Fruit fly (Drosophila melanogaster) whole organism, embryonic: ENCODE data around the gene CG31636.
A peak's percentile ranks its signal among the peaks of the same experiment; 100 is the strongest.

ENCODE experiments used
- Atf6 ChIP-seq: fragments of 200-800 bp; sonication (Bioruptor generic); IDR thresholded peaks from 2 replicates; pipeline ENCODE4 v1.3.6; 2022; ENCODE audit warnings: missing biosample characterization, missing genetic modification characterization
- CG10209 ChIP-seq: fragments of 200-800 bp; sonication (Bioruptor generic); optimal IDR thresholded peaks from 3 replicates; lab custom pipeline; 2017; ENCODE audit warnings: missing biosample characterization, mild to moderate bottlenecking, missing genetic modification characterization, missing genetic modification reagents
- CG10274 ChIP-seq: fragments of 200-800 bp; sonication (Bioruptor generic); optimal IDR thresholded peaks from 3 replicates; lab custom pipeline; 2017; ENCODE audit warnings: missing biosample characterization, mild to moderate bottlenecking, missing genetic modification characterization
- CG10543 ChIP-seq: fragments of 200-800 bp; sonication (Bioruptor generic); optimal IDR thresholded peaks from 3 replicates; lab custom pipeline; 2017; ENCODE audit warnings: missing biosample characterization, mild to moderate bottlenecking, missing genetic modification characterization, moderate library complexity
- CG11504 ChIP-seq: fragments of 200-800 bp; sonication (Bioruptor generic); optimal IDR thresholded peaks from 3 replicates; lab custom pipeline; 2019; ENCODE audit warnings: missing biosample characterization, mild to moderate bottlenecking, missing genetic modification characterization, moderate library complexity
- CG1792 ChIP-seq: fragments of 200-800 bp; sonication (Bioruptor generic); optimal IDR thresholded peaks from 2 replicates; lab custom pipeline; 2016; ENCODE audit warnings: missing biosample characterization, missing genetic modification characterization
- CG31224 ChIP-seq: fragments of 200-800 bp; sonication (Bioruptor generic); IDR thresholded peaks from 2 replicates; pipeline ENCODE4 v1.3.6; 2022; ENCODE audit warnings: missing biosample characterization, missing genetic modification characterization
- CG31441 ChIP-seq: fragments of 200-800 bp; sonication (Bioruptor generic); IDR thresholded peaks from 2 replicates; pipeline ENCODE4 v1.3.6; 2022; ENCODE audit warnings: missing biosample characterization, missing genetic modification characterization
- CG34376 ChIP-seq: fragments of 200-800 bp; sonication (Bioruptor generic); optimal IDR thresholded peaks from 2 replicates; lab custom pipeline; 2018; ENCODE audit warnings: missing biosample characterization, mild to moderate bottlenecking, missing genetic modification characterization
- CG4282 ChIP-seq: fragments of 200-800 bp; sonication (Bioruptor generic); optimal IDR thresholded peaks from 2 replicates; lab custom pipeline; 2016; ENCODE audit warnings: missing biosample characterization, missing genetic modification characterization
- CG4424 ChIP-seq: fragments of 200-800 bp; sonication (Bioruptor generic); optimal IDR thresholded peaks from 3 replicates; lab custom pipeline; 2016; ENCODE audit warnings: missing biosample characterization, missing genetic modification characterization
- CG6813 ChIP-seq: fragments of 200-800 bp; sonication (Bioruptor generic); optimal IDR thresholded peaks from 2 replicates; lab custom pipeline; 2017; ENCODE audit warnings: missing biosample characterization, missing genetic modification characterization, mild to moderate bottlenecking, moderate library complexity, missing genetic modification reagents
- CG7271 ChIP-seq: fragments of 200-800 bp; sonication (Bioruptor generic); optimal IDR thresholded peaks from 2 replicates; lab custom pipeline; 2018; ENCODE audit warnings: missing biosample characterization, mild to moderate bottlenecking, missing genetic modification characterization, moderate library complexity
- CG7372 ChIP-seq: fragments of 200-800 bp; sonication (Bioruptor generic); IDR thresholded peaks from 2 replicates; pipeline ENCODE4 v1.3.6; 2022; ENCODE audit warnings: missing biosample characterization, missing genetic modification characterization
- CG9437 ChIP-seq: fragments of 200-800 bp; sonication (Bioruptor generic); optimal IDR thresholded peaks from 2 replicates; lab custom pipeline; 2018; ENCODE audit warnings: missing biosample characterization, mild to moderate bottlenecking, missing genetic modification characterization
- D ChIP-seq, 2 experiments: fragments of 200-800 bp in 1 of 2; fragments of >200 bp in 1 of 2; sonication (Bioruptor generic) in 1 of 2; optimal IDR thresholded peaks; 2 replicates in 1 of 2; 3 replicates in 1 of 2; lab custom pipeline; 2017; ENCODE audit warnings: mild to moderate bottlenecking in 1 of 2, missing biosample characterization in 1 of 2, missing genetic modification characterization in 1 of 2, missing genetic modification reagents in 1 of 2
- Dip3 ChIP-seq: fragments of 200-800 bp; sonication (Bioruptor generic); optimal IDR thresholded peaks from 3 replicates; lab custom pipeline; 2016; ENCODE audit warnings: missing biosample characterization, missing genetic modification characterization
- Doc3 ChIP-seq: fragments of 200-800 bp; sonication (Bioruptor generic); IDR thresholded peaks from 3 replicates; pipeline ENCODE4 v1.3.6; 2022; ENCODE audit warnings: missing biosample characterization, missing genetic modification characterization; ENCODE audit not compliant: partially characterized antibody
- Ets97D ChIP-seq: fragments of 200-800 bp; sonication (Bioruptor generic); optimal IDR thresholded peaks from 3 replicates; lab custom pipeline; 2016; ENCODE audit warnings: missing biosample characterization, missing genetic modification characterization
- HLHmδ ChIP-seq: fragments of 200-800 bp; sonication (Bioruptor generic); optimal IDR thresholded peaks from 2 replicates; lab custom pipeline; 2018; ENCODE audit warnings: missing biosample characterization, mild to moderate bottlenecking, missing genetic modification characterization, moderate library complexity
- Hr78 ChIP-seq, 2 experiments: fragments of 200-800 bp in 1 of 2; fragments of >200 bp in 1 of 2; sonication (Bioruptor generic) in 1 of 2; optimal IDR thresholded peaks; 2 replicates each; lab custom pipeline; 2017 to 2019; ENCODE audit warnings: missing biosample characterization in 2 of 2, missing genetic modification characterization in 2 of 2, mild to moderate bottlenecking in 1 of 2, moderate library complexity in 1 of 2
- Myb ChIP-seq: fragments of 200-800 bp; sonication (Bioruptor generic); optimal IDR thresholded peaks from 2 replicates; lab custom pipeline; 2016; ENCODE audit warnings: missing biosample characterization, missing genetic modification characterization
- NC2α ChIP-seq: fragments of 200-800 bp; sonication (Bioruptor generic); optimal IDR thresholded peaks from 2 replicates; lab custom pipeline; 2016; ENCODE audit warnings: missing biosample characterization, missing genetic modification characterization
- NK7.1 ChIP-seq: fragments of 200-800 bp; sonication (Bioruptor generic); optimal IDR thresholded peaks from 3 replicates; lab custom pipeline; 2016; ENCODE audit warnings: missing biosample characterization, missing genetic modification characterization
- Side ChIP-seq: fragments of 200-800 bp; sonication (Bioruptor generic); optimal IDR thresholded peaks from 2 replicates; lab custom pipeline; 2016; ENCODE audit warnings: missing biosample characterization, missing genetic modification characterization
- Trl ChIP-seq, 3 experiments: fragments of >200 bp in 2 of 3; fragments of 200-800 bp in 1 of 3; sonication (Bioruptor generic) in 1 of 3; optimal IDR thresholded peaks; 2 replicates in 1 of 3; 3 replicates in 2 of 3; lab custom pipeline; 2016 to 2017; ENCODE audit warnings: missing biosample characterization in 1 of 3, missing genetic modification characterization in 1 of 3
- bab2 ChIP-seq: fragments of 200-800 bp; sonication (Bioruptor generic); optimal IDR thresholded peaks from 2 replicates; lab custom pipeline; 2016; ENCODE audit warnings: missing biosample characterization, missing genetic modification characterization
- bbx ChIP-seq: fragments of 200-800 bp; sonication (Bioruptor generic); IDR thresholded peaks from 2 replicates; pipeline ENCODE4 v1.3.6; 2022; ENCODE audit warnings: missing biosample characterization, missing genetic modification characterization; ENCODE audit not compliant: partially characterized antibody
- chif ChIP-seq, 2 experiments: fragments of 200-800 bp; sonication (Bioruptor generic); optimal IDR thresholded peaks; 3 replicates each; lab custom pipeline; 2016; ENCODE audit warnings: missing biosample characterization in 2 of 2, missing genetic modification characterization in 2 of 2
- chinmo ChIP-seq: fragments of 200-800 bp; sonication (Bioruptor generic); IDR thresholded peaks from 4 replicates; pipeline ENCODE4 v1.3.6; 2022; ENCODE audit warnings: missing biosample characterization, missing genetic modification characterization; ENCODE audit not compliant: partially characterized antibody
- ci ChIP-seq: fragments of 200-800 bp; sonication (Bioruptor generic); IDR thresholded peaks from 3 replicates; pipeline ENCODE4 v1.3.6; 2022; ENCODE audit warnings: missing biosample characterization, missing genetic modification characterization
- da ChIP-seq: fragments of 200-800 bp; sonication (Bioruptor generic); optimal IDR thresholded peaks from 2 replicates; lab custom pipeline; 2016; ENCODE audit warnings: missing biosample characterization, missing genetic modification characterization
- danr ChIP-seq: fragments of 200-800 bp; sonication (Bioruptor generic); IDR thresholded peaks from 2 replicates; pipeline ENCODE4 v1.3.6; 2022; ENCODE audit warnings: missing biosample characterization, missing genetic modification characterization
- dmrt11E ChIP-seq: fragments of 200-800 bp; sonication (Bioruptor generic); optimal IDR thresholded peaks from 3 replicates; lab custom pipeline; 2018; ENCODE audit warnings: missing biosample characterization, mild to moderate bottlenecking, missing genetic modification characterization, moderate library complexity
- dmrt99B ChIP-seq: fragments of 200-800 bp; sonication (Bioruptor generic); optimal IDR thresholded peaks from 2 replicates; lab custom pipeline; 2018; ENCODE audit warnings: missing biosample characterization, mild to moderate bottlenecking, missing genetic modification characterization, moderate library complexity
- gsb-n ChIP-seq: fragments of 200-800 bp; sonication (Bioruptor generic); optimal IDR thresholded peaks from 3 replicates; lab custom pipeline; 2018; ENCODE audit warnings: missing biosample characterization, mild to moderate bottlenecking, missing genetic modification characterization
- hb ChIP-seq: fragments of 200-800 bp; sonication (Bioruptor generic); IDR thresholded peaks from 3 replicates; pipeline ENCODE4 v1.3.6; 2022; ENCODE audit warnings: missing biosample characterization, missing genetic modification characterization; ENCODE audit not compliant: partially characterized antibody
- hth ChIP-seq: fragments of >200 bp; optimal IDR thresholded peaks from 2 replicates; lab custom pipeline; 2017; ENCODE audit warnings: inconsistent platforms
- ind ChIP-seq: fragments of 200-800 bp; sonication (Bioruptor generic); optimal IDR thresholded peaks from 3 replicates; lab custom pipeline; 2016; ENCODE audit warnings: missing biosample characterization, missing genetic modification characterization
- kah ChIP-seq: fragments of 200-800 bp; sonication (Bioruptor generic); optimal IDR thresholded peaks from 2 replicates; lab custom pipeline; 2018; ENCODE audit warnings: missing biosample characterization, mild to moderate bottlenecking, missing genetic modification characterization
- kay ChIP-seq: fragments of 200-800 bp; sonication (Bioruptor generic); optimal IDR thresholded peaks from 2 replicates; lab custom pipeline; 2016; ENCODE audit warnings: missing biosample characterization, missing genetic modification characterization
- mirr ChIP-seq: fragments of 200-800 bp; sonication (Bioruptor generic); optimal IDR thresholded peaks from 3 replicates; lab custom pipeline; 2018; ENCODE audit warnings: missing biosample characterization, mild to moderate bottlenecking, missing genetic modification characterization
- nerfin-2 ChIP-seq: fragments of 200-800 bp; sonication (Bioruptor generic); IDR thresholded peaks from 2 replicates; pipeline ENCODE4 v1.3.6; 2022; ENCODE audit warnings: missing biosample characterization, missing genetic modification characterization; ENCODE audit not compliant: partially characterized antibody
- nom ChIP-seq: fragments of 200-800 bp; sonication (Bioruptor generic); optimal IDR thresholded peaks from 2 replicates; lab custom pipeline; 2017; ENCODE audit warnings: missing biosample characterization, missing genetic modification characterization, mild to moderate bottlenecking, moderate library complexity, missing genetic modification reagents
- ranshi ChIP-seq: fragments of 200-800 bp; sonication (Bioruptor generic); IDR thresholded peaks from 2 replicates; pipeline ENCODE4 v1.3.6; 2022; ENCODE audit warnings: missing biosample characterization, missing genetic modification characterization
- schlank ChIP-seq: fragments of 200-800 bp; sonication (Bioruptor generic); optimal IDR thresholded peaks from 2 replicates; lab custom pipeline; 2018; ENCODE audit warnings: missing biosample characterization, mild to moderate bottlenecking, missing genetic modification characterization
- sd ChIP-seq: fragments of 200-800 bp; sonication (Bioruptor generic); optimal IDR thresholded peaks from 3 replicates; lab custom pipeline; 2018; ENCODE audit warnings: missing biosample characterization, mild to moderate bottlenecking, missing genetic modification characterization, moderate library complexity
- sug ChIP-seq: fragments of 200-800 bp; optimal IDR thresholded peaks from 2 replicates; lab custom pipeline; 2019; ENCODE audit warnings: missing biosample characterization, mild to moderate bottlenecking, missing genetic modification characterization, moderate library complexity

The CG31636 gene

DNA sequence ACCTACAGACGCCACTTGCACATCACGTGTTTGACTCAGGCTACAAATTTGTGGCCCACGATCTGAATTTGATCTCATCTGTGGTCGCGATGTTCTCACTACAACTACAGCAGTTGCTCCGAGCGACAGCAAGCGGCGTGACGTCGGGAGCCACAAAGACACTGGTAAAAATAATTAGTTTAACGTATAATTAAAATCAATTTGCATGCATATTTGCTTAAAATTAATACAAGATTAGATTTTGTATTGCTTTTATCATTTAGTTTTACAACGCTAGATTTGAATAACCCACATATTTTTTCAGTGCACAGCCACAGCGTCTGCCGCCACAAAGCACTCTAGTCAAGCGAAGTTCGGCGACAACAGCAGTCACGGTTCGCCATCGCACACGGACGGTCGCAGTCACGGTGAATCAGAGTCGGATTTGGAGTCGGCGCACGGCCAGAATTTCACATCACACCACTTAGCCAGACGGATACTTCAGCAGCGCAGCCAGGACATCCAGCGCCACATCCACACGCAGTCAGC is 45.4 kb downstream of the CG31636 start (continued):
- TF ChIP-seq Doc3 (GFP tag; lab: Robert Waterston, UW), result no peak
- TF ChIP-seq Hr78 (GFP tag; optimal IDR thresholded peaks at IDR 0.05; lab: Kevin White, UChicago), result peak in 1 of 2 experiments; percentile 99
- TF ChIP-seq CG7271, result peak; percentile 99
- peak; percentile 100 for TF ChIP-seq NK7.1
- TF ChIP-seq CG1792 (GFP tag; lab: Kevin White, UChicago), result peak; percentile 100
- TF ChIP-seq hth (lab: Kevin White, UChicago), result no peak
- peak; percentile 100 for TF ChIP-seq dmrt11E (tag; lab: Kevin White, UChicago)
- TF ChIP-seq kah, result peak; percentile 100
- TF ChIP-seq CG4282 (GFP tag; lab: Kevin White, UChicago), result peak; percentile 100
- peak; percentile 99 for TF ChIP-seq CG31224 (GFP tag; lab: Robert Waterston, UW)
- TF ChIP-seq ranshi (GFP tag; lab: Robert Waterston, UW), result peak; percentile 100
- peak; percentile 100 for TF ChIP-seq CG10209 (GFP tag; lab: Kevin White, UChicago)
- peak; percentile 100 for TF ChIP-seq Atf6 (GFP tag; lab: Robert Waterston, UW)
- peak; percentile 100 for TF ChIP-seq gsb-n
- peak; percentile 100 for TF ChIP-seq chif (GFP tag; optimal IDR thresholded peaks at IDR 0.05; lab: Kevin White, UChicago)
- TF ChIP-seq ci, result peak; percentile 100
- peak; percentile 100 for TF ChIP-seq Side
- TF ChIP-seq schlank (tag; lab: Kevin White, UChicago), result peak; percentile 100
- peak; percentile 100 for TF ChIP-seq danr (GFP tag; lab: Robert Waterston, UW)
- peak in 1 of 2 experiments; percentile 53 for TF ChIP-seq Trl (optimal IDR thresholded peaks at IDR 0.05; lab: Kevin White, UChicago)
- peak; percentile 100 for TF ChIP-seq Trl (GFP tag; optimal IDR thresholded peaks at IDR 0.05; lab: Kevin White, UChicago)
- TF ChIP-seq dmrt99B, result peak; percentile 100
- peak; percentile 100 for TF ChIP-seq CG4424 (GFP tag; lab: Kevin White, UChicago)
- peak; percentile 98 for TF ChIP-seq CG10274
- TF ChIP-seq ind (GFP tag; lab: Kevin White, UChicago), result peak; percentile 100
- 0 out of 4 replicates have a peak, but pooled peaks have one; percentile 46 for TF ChIP-seq chinmo (GFP tag; lab: Robert Waterston, UW)
- TF ChIP-seq CG31441, result peak; percentile 100
- TF ChIP-seq Ets97D, result peak; percentile 98
- peak; percentile 100 for TF ChIP-seq Dip3 (GFP tag; lab: Kevin White, UChicago)
- peak; percentile 100 for TF ChIP-seq CG34376 (GFP tag; lab: Kevin White, UChicago)
- peak; percentile 100 for TF ChIP-seq CG7372 (GFP tag; lab: Robert Waterston, UW)
- TF ChIP-seq CG6813 (GFP tag; lab: Kevin White, UChicago), result peak; percentile 100
- TF ChIP-seq sd (tag; lab: Kevin White, UChicago), result peak; percentile 99
- TF ChIP-seq Myb (GFP tag; lab: Kevin White, UChicago), result peak; percentile 98
- peak; percentile 100 for TF ChIP-seq da (GFP tag; lab: Kevin White, UChicago)
- no peak for TF ChIP-seq D (optimal IDR thresholded peaks at IDR 0.05; lab: Kevin White, UChicago)
- peak; percentile 100 for TF ChIP-seq D (GFP tag; optimal IDR thresholded peaks at IDR 0.05; lab: Kevin White, UChicago)
- peak; percentile 98 for TF ChIP-seq CG9437 (GFP tag; lab: Kevin White, UChicago)
- peak; percentile 100 for TF ChIP-seq nom (GFP tag; lab: Kevin White, UChicago)
- no peak for TF ChIP-seq nerfin-2
- TF ChIP-seq HLHmδ (GFP tag; lab: Kevin White, UChicago), result peak; percentile 94
- peak; percentile 100 for TF ChIP-seq kay
- peak; percentile 100 for TF ChIP-seq CG10543 (GFP tag; lab: Kevin White, UChicago)
- TF ChIP-seq sug, result peak; percentile 100
- peak; percentile 100 for TF ChIP-seq mirr (GFP tag; lab: Kevin White, UChicago)
- peak; percentile 64; the same call in 1 of the 2 replicates for TF ChIP-seq bbx (GFP tag; lab: Robert Waterston, UW)
- peak; percentile 100 for TF ChIP-seq NC2α (GFP tag; lab: Kevin White, UChicago)
- peak; percentile 100 for TF ChIP-seq bab2 (GFP tag; lab: Kevin White, UChicago)
- no peak for TF ChIP-seq hb (GFP tag; lab: Robert Waterston, UW)
- TF ChIP-seq CG11504 (tag; lab: Kevin White, UChicago), result peak; percentile 99
